Worm (Caenorhabditis elegans): Measurements from ENCODE around the gene T26A8.3.

- TF ChIP-seq flt-1 (GFP tag; IDR thresholded peaks at IDR 0.05) (no peak), tab-1 (GFP tag; IDR thresholded peaks at IDR 0.05) (no peak), klf-2 (GFP tag; conservative IDR thresholded peaks at IDR 0.05) (no peak)
Observed at ce11 chrIV:8463069-8463468, 36.6 kb upstream of the T26A8.3 start.
